Worm (Caenorhabditis elegans) whole organism, L4 larva: Measurements from ENCODE around the gene srj-21.

Experiments
- R02D3.7 ChIP-seq: fragments of 150-350 bp; sonication (generic microtip); optimal IDR thresholded peaks from 3 replicates; lab custom pipeline; 2014; ENCODE audit warnings: missing biosample characterization, missing genetic modification characterization
- aha-1 ChIP-seq: fragments of 150-350 bp; peaks from one replicate; lab custom pipeline; 2014; ENCODE audit warnings: missing biosample characterization, missing genetic modification characterization
- nhr-28 ChIP-seq: fragments of 150-350 bp; optimal IDR thresholded peaks from 2 replicates; lab custom pipeline; 2014; ENCODE audit warnings: missing biosample characterization, missing genetic modification characterization
- zag-1 ChIP-seq: fragments of 150-350 bp; optimal IDR thresholded peaks from 2 replicates; lab custom pipeline; 2014; ENCODE audit warnings: missing biosample characterization, missing genetic modification characterization
- ztf-11 ChIP-seq: fragments of 150-350 bp; optimal IDR thresholded peaks from 2 replicates; lab custom pipeline; 2014; ENCODE audit warnings: missing biosample characterization, missing genetic modification characterization

- TF ChIP-seq ztf-11 (tag; lab: Kevin White, UChicago) (no peak), aha-1 (tag; lab: Kevin White, UChicago) (no peak), nhr-28 (tag; lab: Kevin White, UChicago) (no peak), R02D3.7 (tag; lab: Kevin White, UChicago) (no peak), zag-1 (tag; lab: Kevin White, UChicago) (no peak)
These were observed at the start of gene srj-21 for ce11 chrV:10745034-10745433.
